In genomic region chr4:497724-498123, dm6 we compare ENCODE assay signal across 1 fruit fly cellular context.
TF ChIP-seq lines count a peak whose summit lies in the region.

No protein-coding gene starts in this region.

TF ChIP-seq in whole organism, embryonic, 481 proteins besides CTCF, POLR2A, EP300 and RAD21 (continued from another document and continues in another):
- TF ChIP-seq CG4820 (GFP tag; optimal IDR thresholded peaks at IDR 0.05; lab: Kevin White, UChicago) (peak; percentile 79), Dek (tag; optimal IDR thresholded peaks at IDR 0.05; lab: Kevin White, UChicago) (peak; percentile 65), Trl (optimal IDR thresholded peaks at IDR 0.05; lab: Kevin White, UChicago) (no peak), Trl (GFP tag; optimal IDR thresholded peaks at IDR 0.05; lab: Kevin White, UChicago) (peak; percentile 96), CG11695 (GFP tag; IDR thresholded peaks at IDR 0.05; lab: Robert Waterston, UW) (peak; percentile 89), sens-2 (GFP tag; IDR thresholded peaks at IDR 0.05; lab: Robert Waterston, UW) (no peak; the same call in 1 of the 2 replicates), gcm (GFP tag; optimal IDR thresholded peaks at IDR 0.05; lab: Kevin White, UChicago) (peak; percentile 96), HHEX (GFP tag; optimal IDR thresholded peaks at IDR 0.05; lab: Kevin White, UChicago) (peak; percentile 96), Dp (GFP tag; optimal IDR thresholded peaks at IDR 0.05; lab: Kevin White, UChicago) (peak; percentile 7), CG3847 (GFP tag; IDR thresholded peaks at IDR 0.05; lab: Robert Waterston, UW) (no peak), CG1832 (GFP tag; optimal IDR thresholded peaks at IDR 0.05; lab: Kevin White, UChicago) (no peak), Mad (GFP tag; optimal IDR thresholded peaks at IDR 0.05; lab: Kevin White, UChicago) (peak; percentile 83), HLH54F (GFP tag; optimal IDR thresholded peaks at IDR 0.05; lab: Kevin White, UChicago) (peak; percentile 55), sd (tag; optimal IDR thresholded peaks at IDR 0.05; lab: Kevin White, UChicago) (peak; percentile 83), otp (GFP tag; IDR thresholded peaks at IDR 0.05; lab: Robert Waterston, UW) (no peak; the same call in 1 of the 3 replicates), insv (GFP tag; optimal IDR thresholded peaks at IDR 0.05; lab: Kevin White, UChicago) (peak; percentile 48 to 84), rib (GFP tag; IDR thresholded peaks at IDR 0.05; lab: Robert Waterston, UW) (peak; percentile 85), ERR (GFP tag; optimal IDR thresholded peaks at IDR 0.05; lab: Kevin White, UChicago) (peak; percentile 75), YL-1 (GFP tag; optimal IDR thresholded peaks at IDR 0.05; lab: Kevin White, UChicago) (peak; percentile 99), ems (GFP tag; optimal IDR thresholded peaks at IDR 0.05; lab: Kevin White, UChicago) (peak; percentile 75), Dbx (GFP tag; IDR thresholded peaks at IDR 0.05; lab: Robert Waterston, UW) (no peak; the same call in 2 of the 3 replicates), CG10321 (GFP tag; IDR thresholded peaks at IDR 0.05; lab: Robert Waterston, UW) (peak; percentile 72), CG1024 (GFP tag; IDR thresholded peaks at IDR 0.05; lab: Robert Waterston, UW) (no peak; the same call in 1 of the 2 replicates), E2f2 (GFP tag; IDR thresholded peaks at IDR 0.05; lab: Robert Waterston, UW) (peak; percentile 72), CG2678 (tag; optimal IDR thresholded peaks at IDR 0.05; lab: Kevin White, UChicago) (peak; percentile 94), crc (GFP tag; optimal IDR thresholded peaks at IDR 0.05; lab: Kevin White, UChicago) (peak; percentile 75), BEAF-32 (GFP tag; optimal IDR thresholded peaks at IDR 0.05; lab: Kevin White, UChicago) (peak; percentile 5), BtbVII (GFP tag; optimal IDR thresholded peaks at IDR 0.05; lab: Kevin White, UChicago) (peak; percentile 95), Eip74EF (GFP tag; optimal IDR thresholded peaks at IDR 0.05; lab: Kevin White, UChicago) (peak in 1 of 2 experiments; percentile 90), CG10209 (GFP tag; optimal IDR thresholded peaks at IDR 0.05; lab: Kevin White, UChicago) (peak; percentile 97), CG16863 (GFP tag; optimal IDR thresholded peaks at IDR 0.05; lab: Kevin White, UChicago) (peak; percentile 89), ro (GFP tag; IDR thresholded peaks at IDR 0.05; lab: Robert Waterston, UW) (no peak), CG6175 (GFP tag; IDR thresholded peaks at IDR 0.05; lab: Robert Waterston, UW) (no peak), unpg (GFP tag; optimal IDR thresholded peaks at IDR 0.05; lab: Kevin White, UChicago) (peak; percentile 92), CG4617 (GFP tag; optimal IDR thresholded peaks at IDR 0.05; lab: Kevin White, UChicago; ENCODE audit: borderline replicate concordance) (peak; percentile 68), kah (GFP tag; optimal IDR thresholded peaks at IDR 0.05; lab: Kevin White, UChicago) (peak; percentile 87), CG14710 (tag; optimal IDR thresholded peaks at IDR 0.05; lab: Kevin White, UChicago) (peak; percentile 96), bsh (GFP tag; optimal IDR thresholded peaks at IDR 0.05; lab: Kevin White, UChicago) (peak in 1 of 2 experiments; percentile 94), CG12236 (GFP tag; optimal IDR thresholded peaks at IDR 0.05; lab: Kevin White, UChicago) (peak; percentile 97), pho (GFP tag; optimal IDR thresholded peaks at IDR 0.05; lab: Kevin White, UChicago) (peak; percentile 77), CG9215 (GFP tag; IDR thresholded peaks at IDR 0.05; lab: Robert Waterston, UW) (no peak), H15 (GFP tag; IDR thresholded peaks at IDR 0.05; lab: Robert Waterston, UW) (peak; percentile 53; the same call in 1 of the 3 replicates), CG17361 (GFP tag; IDR thresholded peaks at IDR 0.05; lab: Robert Waterston, UW) (peak; percentile 78; the same call in 2 of the 3 replicates), gcm2 (GFP tag; optimal IDR thresholded peaks at IDR 0.05; lab: Kevin White, UChicago) (peak; percentile 86), Usf (GFP tag; optimal IDR thresholded peaks at IDR 0.05; lab: Kevin White, UChicago) (peak; percentile 63), NFAT (GFP tag; IDR thresholded peaks at IDR 0.05; lab: Robert Waterston, UW) (no peak), CG10654 (GFP tag; optimal IDR thresholded peaks at IDR 0.05; lab: Kevin White, UChicago) (peak; percentile 93), CG4424 (GFP tag; optimal IDR thresholded peaks at IDR 0.05; lab: Kevin White, UChicago) (peak; percentile 88), jumu (GFP tag; optimal IDR thresholded peaks at IDR 0.05; lab: Kevin White, UChicago) (peak; percentile 79), CG10431 (GFP tag; optimal IDR thresholded peaks at IDR 0.05; lab: Kevin White, UChicago) (peak; percentile 96), CG11696 (GFP tag; IDR thresholded peaks at IDR 0.05; lab: Robert Waterston, UW) (peak; percentile 79), ATbp (GFP tag; optimal IDR thresholded peaks at IDR 0.05; lab: Kevin White, UChicago) (peak; percentile 99), Aef1 (GFP tag; IDR thresholded peaks at IDR 0.05; lab: Robert Waterston, UW) (no peak), hkb (optimal IDR thresholded peaks at IDR 0.05; lab: Kevin White, UChicago) (no peak), hkb (GFP tag; IDR thresholded peaks at IDR 0.05; lab: Robert Waterston, UW) (peak; percentile 96), scrt (GFP tag; optimal IDR thresholded peaks at IDR 0.05; lab: Kevin White, UChicago) (peak; percentile 84), HmgZ (tag; optimal IDR thresholded peaks at IDR 0.05; lab: Kevin White, UChicago) (peak; percentile 93), CG8478 (optimal IDR thresholded peaks at IDR 0.05; lab: Kevin White, UChicago) (no peak), luna (GFP tag; optimal IDR thresholded peaks at IDR 0.05; lab: Kevin White, UChicago) (peak; percentile 22), pb (GFP tag; optimal IDR thresholded peaks at IDR 0.05; lab: Kevin White, UChicago) (peak; percentile 86), CG11247 (GFP tag; IDR thresholded peaks at IDR 0.05; lab: Robert Waterston, UW) (no peak), Fer1 (GFP tag; optimal IDR thresholded peaks at IDR 0.05; lab: Kevin White, UChicago) (peak; percentile 94), Abd-B (GFP tag; optimal IDR thresholded peaks at IDR 0.05; lab: Kevin White, UChicago) (no peak), gt (GFP tag; IDR thresholded peaks at IDR 0.05; lab: Robert Waterston, UW) (no peak), CG5180 (GFP tag; optimal IDR thresholded peaks at IDR 0.05; lab: Kevin White, UChicago) (peak; percentile 90), lola (GFP tag; optimal IDR thresholded peaks at IDR 0.05; lab: Kevin White, UChicago) (peak in 1 of 3 experiments; percentile 91), CG9437 (GFP tag; optimal IDR thresholded peaks at IDR 0.05; lab: Kevin White, UChicago) (peak; percentile 55), Kr (GFP tag; optimal IDR thresholded peaks at IDR 0.05; lab: Kevin White, UChicago) (peak; percentile 100), ftz-f1 (GFP tag; optimal IDR thresholded peaks at IDR 0.05; lab: Kevin White, UChicago) (peak; percentile 3), CG18599 (GFP tag; optimal IDR thresholded peaks at IDR 0.05; lab: Kevin White, UChicago) (peak; percentile 93), Sry-β (GFP tag; optimal IDR thresholded peaks at IDR 0.05; lab: Kevin White, UChicago) (peak; percentile 78), CG31388 (GFP tag; optimal IDR thresholded peaks at IDR 0.05; lab: Kevin White, UChicago) (peak; percentile 80), CG2875 (GFP tag; optimal IDR thresholded peaks at IDR 0.05; lab: Kevin White, UChicago) (peak; percentile 97), Chrac-16 (GFP tag; optimal IDR thresholded peaks at IDR 0.05; lab: Kevin White, UChicago) (peak; percentile 33), Nf-YC (tag; optimal IDR thresholded peaks at IDR 0.05; lab: Kevin White, UChicago) (peak; percentile 70), Lhr (GFP tag; optimal IDR thresholded peaks at IDR 0.05; lab: Kevin White, UChicago) (peak; percentile 93), CG7928 (GFP tag; optimal IDR thresholded peaks at IDR 0.05; lab: Kevin White, UChicago) (peak; percentile 59), CG12659 (GFP tag; optimal IDR thresholded peaks at IDR 0.05; lab: Kevin White, UChicago) (peak; percentile 93), CG32767 (GFP tag; IDR thresholded peaks at IDR 0.05; lab: Robert Waterston, UW) (peak; percentile 84; the same call in 1 of the 2 replicates), so (GFP tag; IDR thresholded peaks at IDR 0.05; lab: Robert Waterston, UW) (peak; percentile 93; the same call in 2 of the 3 replicates), Poxn (GFP tag; IDR thresholded peaks at IDR 0.05; lab: Robert Waterston, UW) (no peak), HmgD (GFP tag; optimal IDR thresholded peaks at IDR 0.05; lab: Kevin White, UChicago) (peak; percentile 23), B-H1 (GFP tag; IDR thresholded peaks at IDR 0.05; lab: Robert Waterston, UW) (peak; percentile 77; the same call in 1 of the 3 replicates), repo (GFP tag; optimal IDR thresholded peaks at IDR 0.05; lab: Kevin White, UChicago) (peak; percentile 95), CG3407 (GFP tag; optimal IDR thresholded peaks at IDR 0.05; lab: Kevin White, UChicago) (peak; percentile 97), CG7745 (tag; optimal IDR thresholded peaks at IDR 0.05; lab: Kevin White, UChicago) (peak; percentile 98), E2f1 (GFP tag; IDR thresholded peaks at IDR 0.05; lab: Robert Waterston, UW) (no peak; the same call in 1 of the 2 replicates), CG18619 (GFP tag; optimal IDR thresholded peaks at IDR 0.05; lab: Kevin White, UChicago) (peak; percentile 95), abd-A (tag; optimal IDR thresholded peaks at IDR 0.05; lab: Kevin White, UChicago) (peak; percentile 36), fru (optimal IDR thresholded peaks at IDR 0.05; lab: Kevin White, UChicago) (no peak), dysf (GFP tag; IDR thresholded peaks at IDR 0.05; lab: Robert Waterston, UW) (no peak; the same call in 2 of the 3 replicates), CG30020 (tag; optimal IDR thresholded peaks at IDR 0.05; lab: Kevin White, UChicago) (peak; percentile 59), zfh2 (GFP tag; optimal IDR thresholded peaks at IDR 0.05; lab: Kevin White, UChicago) (peak; percentile 25), CG31365 (tag; optimal IDR thresholded peaks at IDR 0.05; lab: Kevin White, UChicago) (peak; percentile 90), ci (GFP tag; IDR thresholded peaks at IDR 0.05; lab: Robert Waterston, UW) (peak; percentile 96), fd102C (GFP tag; optimal IDR thresholded peaks at IDR 0.05; lab: Kevin White, UChicago) (peak; percentile 100), CG8281 (tag; optimal IDR thresholded peaks at IDR 0.05; lab: Kevin White, UChicago) (peak; percentile 85), Atf3 (GFP tag; optimal IDR thresholded peaks at IDR 0.05; lab: Kevin White, UChicago) (peak; percentile 88), peb (GFP tag; IDR thresholded peaks at IDR 0.05; lab: Robert Waterston, UW) (peak; percentile 56; the same call in 1 of the 2 replicates), sisA (GFP tag; IDR thresholded peaks at IDR 0.05; lab: Robert Waterston, UW) (no peak), CG30431 (GFP tag; optimal IDR thresholded peaks at IDR 0.05; lab: Kevin White, UChicago) (peak; percentile 62), CG2120 (GFP tag; optimal IDR thresholded peaks at IDR 0.05; lab: Kevin White, UChicago) (peak; percentile 53), MBD-R2 (GFP tag; IDR thresholded peaks at IDR 0.05; lab: Robert Waterston, UW) (peak; percentile 42; the same call in 1 of the 2 replicates), grau (tag; optimal IDR thresholded peaks at IDR 0.05; lab: Kevin White, UChicago) (peak; percentile 76), Bdp1 (GFP tag; optimal IDR thresholded peaks at IDR 0.05; lab: Kevin White, UChicago) (peak; percentile 90), Asciz (GFP tag; optimal IDR thresholded peaks at IDR 0.05; lab: Kevin White, UChicago) (peak; percentile 98), oc (tag; optimal IDR thresholded peaks at IDR 0.05; lab: Kevin White, UChicago) (peak; percentile 87), CG17328 (GFP tag; IDR thresholded peaks at IDR 0.05; lab: Robert Waterston, UW) (peak; percentile 85), CG1647 (GFP tag; optimal IDR thresholded peaks at IDR 0.05; lab: Kevin White, UChicago) (peak; percentile 87), CG15479 (GFP tag; optimal IDR thresholded peaks at IDR 0.05; lab: Kevin White, UChicago) (peak; percentile 88), CG10366 (GFP tag; IDR thresholded peaks at IDR 0.05; lab: Robert Waterston, UW) (peak; percentile 58; the same call in 1 of the 2 replicates), CG18764 (GFP tag; optimal IDR thresholded peaks at IDR 0.05; lab: Kevin White, UChicago) (peak; percentile 93), CG7786 (GFP tag; optimal IDR thresholded peaks at IDR 0.05; lab: Kevin White, UChicago) (peak; percentile 81), slou (GFP tag; optimal IDR thresholded peaks at IDR 0.05; lab: Kevin White, UChicago) (peak; percentile 50), Dip3 (GFP tag; optimal IDR thresholded peaks at IDR 0.05; lab: Kevin White, UChicago) (peak; percentile 43), wek (GFP tag; optimal IDR thresholded peaks at IDR 0.05; lab: Kevin White, UChicago) (peak; percentile 97), PHDP (tag; optimal IDR thresholded peaks at IDR 0.05; lab: Kevin White, UChicago) (peak; percentile 92), shn (GFP tag; optimal IDR thresholded peaks at IDR 0.05; lab: Kevin White, UChicago) (peak; percentile 86), mam (GFP tag; optimal IDR thresholded peaks at IDR 0.05; lab: Kevin White, UChicago) (peak; percentile 54), CG9817 (tag; optimal IDR thresholded peaks at IDR 0.05; lab: Kevin White, UChicago) (peak; percentile 76), CG30403 (GFP tag; optimal IDR thresholded peaks at IDR 0.05; lab: Kevin White, UChicago) (peak; percentile 62), lab (GFP tag; optimal IDR thresholded peaks at IDR 0.05; lab: Kevin White, UChicago) (peak; percentile 96), Hmr (GFP tag; optimal IDR thresholded peaks at IDR 0.05; lab: Kevin White, UChicago) (peak; percentile 92), pita (GFP tag; optimal IDR thresholded peaks at IDR 0.05; lab: Kevin White, UChicago) (no peak), CG12942 (GFP tag; optimal IDR thresholded peaks at IDR 0.05; lab: Kevin White, UChicago) (peak; percentile 88), lov (optimal IDR thresholded peaks at IDR 0.05; lab: Kevin White, UChicago) (no peak), lov (GFP tag; IDR thresholded peaks at IDR 0.05; lab: Robert Waterston, UW) (peak; percentile 92), CG34422 (GFP tag; IDR thresholded peaks at IDR 0.05; lab: Robert Waterston, UW) (no peak; the same call in 2 of the 3 replicates), CG3163 (GFP tag; optimal IDR thresholded peaks at IDR 0.05; lab: Kevin White, UChicago) (peak; percentile 78), CG13123 (GFP tag; optimal IDR thresholded peaks at IDR 0.05; lab: Kevin White, UChicago) (peak; percentile 93), Deaf1 (tag; optimal IDR thresholded peaks at IDR 0.05; lab: Kevin White, UChicago) (peak; percentile 48)
